Worm (Caenorhabditis elegans) whole organism, young adult: ENCODE measurements around the gene C06G4.6.

Experiments used
- Y53G8AR.9 ChIP-seq: fragments of 200-800 bp; sonication (Bioruptor generic); conservative IDR thresholded peaks from 2 replicates; pipeline ENCODE4 v1.3.6; 2022; ENCODE audit warnings: missing genetic modification reagents, missing genetic modification characterization, missing compliant biosample characterization
- gei-17 ChIP-seq: fragments of 200-800 bp; sonication (Bioruptor generic); optimal IDR thresholded peaks from 2 replicates; lab custom pipeline; 2018; ENCODE audit warnings: mild to moderate bottlenecking, missing genetic modification characterization, missing compliant biosample characterization
- pha-4 ChIP-seq: fragments of 150-350 bp; sonication (generic microtip); optimal IDR thresholded peaks from 2 replicates; lab custom pipeline; 2014; ENCODE audit warnings: missing biosample characterization, missing genetic modification reagents, missing genetic modification characterization

DNA sequence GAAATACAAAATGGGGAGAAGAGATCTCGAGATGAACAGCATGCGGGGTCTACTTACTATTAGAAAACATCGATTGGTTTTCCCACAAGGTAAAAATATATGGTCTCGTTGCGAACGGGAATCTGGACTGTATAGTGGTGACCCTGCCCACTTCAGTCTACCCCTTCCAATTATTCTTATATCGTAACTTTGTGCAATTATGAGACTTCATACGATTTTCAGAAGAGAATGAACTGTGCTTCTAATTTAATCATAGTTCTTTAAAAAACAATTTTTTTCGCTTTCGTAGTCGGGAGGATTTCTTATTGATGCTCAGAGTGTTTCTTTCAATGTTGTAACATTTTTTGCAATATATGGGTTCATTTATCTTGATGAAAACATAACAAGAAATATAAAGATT is 32.1 kb upstream of the C06G4.6 start, which contains the start of gene F54H12.5:
- TF ChIP-seq Y53G8AR.9 (GFP tag; lab: Robert Waterston, UW) = 0 out of 2 replicates have a peak, but pooled peaks have one; percentile 36
- TF ChIP-seq gei-17 (GFP tag; lab: Kevin White, UChicago) = no peak
- no peak for TF ChIP-seq pha-4
